Worm (Caenorhabditis elegans): ENCODE results near the gene nhr-48.

The nhr-48 gene

ce11 chrX:15718325-15718724 is 10.3 kb downstream of the nhr-48 start, which contains the start of gene ZK662.6:
ZK662.6 (plus strand) TSS chrX:15718625.
- TF ChIP-seq pqm-1 (tag; optimal IDR thresholded peaks at IDR 0.05) = no peak
- no peak for TF ChIP-seq ceh-14 (tag; optimal IDR thresholded peaks at IDR 0.05)
- no peak for TF ChIP-seq C38D4.7 (GFP tag; optimal IDR thresholded peaks at IDR 0.05)
- TF ChIP-seq sox-4 (tag; optimal IDR thresholded peaks at IDR 0.05) = no peak
- no peak for TF ChIP-seq ceh-6 (GFP tag; optimal IDR thresholded peaks at IDR 0.05)
- no peak for TF ChIP-seq ztf-16 (tag; optimal IDR thresholded peaks at IDR 0.05)
- no peak for TF ChIP-seq ceh-31 (tag; optimal IDR thresholded peaks at IDR 0.05)
- no peak for TF ChIP-seq F13H6.1 (tag; optimal IDR thresholded peaks at IDR 0.05)
- no peak for TF ChIP-seq ceh-2 (tag; optimal IDR thresholded peaks at IDR 0.05)

ce11 chrX:15721346-15721745 is 13.3 kb downstream of the nhr-48 start, which contains the start of gene ZK662.5:
ZK662.5 (plus strand) TSS chrX:15721646.
- TF ChIP-seq pag-3 (tag; optimal IDR thresholded peaks at IDR 0.05; ENCODE audit: borderline replicate concordance) (no peak), ceh-6 (GFP tag; optimal IDR thresholded peaks at IDR 0.05) (no peak), unc-42 (tag; optimal IDR thresholded peaks at IDR 0.05) (no peak), ceh-2 (tag; optimal IDR thresholded peaks at IDR 0.05) (no peak), hlh-30 (tag; optimal IDR thresholded peaks at IDR 0.05; ENCODE audit: insufficient read depth) (no peak), rnt-1 (tag; optimal IDR thresholded peaks at IDR 0.05) (no peak), gmeb-2 (tag; optimal IDR thresholded peaks at IDR 0.05) (no peak), npax-4 (tag; optimal IDR thresholded peaks at IDR 0.05) (no peak), tbx-2 (tag; optimal IDR thresholded peaks at IDR 0.05) (no peak), ceh-18 (tag; optimal IDR thresholded peaks at IDR 0.05) (no peak), unc-3 (GFP tag; conservative IDR thresholded peaks at IDR 0.05) (no peak), unc-3 (tag; optimal IDR thresholded peaks at IDR 0.05) (no peak), ceh-34 (tag; optimal IDR thresholded peaks at IDR 0.05) (no peak), odd-2 (tag; optimal IDR thresholded peaks at IDR 0.05) (no peak), ceh-19 (GFP tag; optimal IDR thresholded peaks at IDR 0.05) (no peak), pqm-1 (tag; optimal IDR thresholded peaks at IDR 0.05) (no peak), C38D4.7 (GFP tag; optimal IDR thresholded peaks at IDR 0.05) (no peak)

ce11 chrX:15724994-15725393 is 17.0 kb downstream of the nhr-48 start:
- TF ChIP-seq hlh-30 (tag; optimal IDR thresholded peaks at IDR 0.05; ENCODE audit: insufficient read depth) (peak; percentile 67), sdc-2 (tag; optimal IDR thresholded peaks at IDR 0.05) (peak; percentile 62), unc-3 (GFP tag; conservative IDR thresholded peaks at IDR 0.05) (no peak), unc-3 (tag; optimal IDR thresholded peaks at IDR 0.05) (no peak), nfya-1 (tag; optimal IDR thresholded peaks at IDR 0.05) (peak; percentile 54), Y22D7AL.16 (tag; optimal IDR thresholded peaks at IDR 0.05) (no peak), tbx-2 (tag; optimal IDR thresholded peaks at IDR 0.05) (peak; percentile 2)

ce11 chrX:15725566-15726173 is 17.7 kb downstream of the nhr-48 start, which contains the start of gene lin-15B:
lin-15B (plus strand) TSS chrX:15726123.
- TF ChIP-seq zip-5 (tag; optimal IDR thresholded peaks at IDR 0.05) (no peak), fax-1 (tag; optimal IDR thresholded peaks at IDR 0.05) (no peak), madf-2 (tag; optimal IDR thresholded peaks at IDR 0.05) (no peak), ceh-31 (tag; optimal IDR thresholded peaks at IDR 0.05) (peak; percentile 58), unc-42 (tag; optimal IDR thresholded peaks at IDR 0.05) (no peak), sdc-2 (tag; optimal IDR thresholded peaks at IDR 0.05) (peak; percentile 19), syd-9 (tag; optimal IDR thresholded peaks at IDR 0.05) (peak; percentile 16), tbx-2 (tag; optimal IDR thresholded peaks at IDR 0.05) (no peak), rnt-1 (tag; optimal IDR thresholded peaks at IDR 0.05) (peak; percentile 25), K02D7.2 (tag; optimal IDR thresholded peaks at IDR 0.05) (no peak), ceh-34 (tag; optimal IDR thresholded peaks at IDR 0.05) (peak; percentile 7), C08G9.2 (tag; optimal IDR thresholded peaks at IDR 0.05) (no peak)

- TF ChIP-seq hlh-30 (tag; optimal IDR thresholded peaks at IDR 0.05; ENCODE audit: insufficient read depth) (no peak), nfya-1 (tag; optimal IDR thresholded peaks at IDR 0.05) (no peak), hlh-15 (tag; optimal IDR thresholded peaks at IDR 0.05) (no peak), ahr-1 (tag; optimal IDR thresholded peaks at IDR 0.05) (no peak), K09A11.1 (tag; optimal IDR thresholded peaks at IDR 0.05; ENCODE audit: insufficient read depth) (no peak), ceh-24 (tag; optimal IDR thresholded peaks at IDR 0.05) (no peak), ceh-14 (tag; optimal IDR thresholded peaks at IDR 0.05) (no peak), fkh-10 (GFP tag; optimal IDR thresholded peaks at IDR 0.05) (no peak), eyg-1 (tag; optimal IDR thresholded peaks at IDR 0.05) (no peak), unc-86 (tag; optimal IDR thresholded peaks at IDR 0.05) (no peak), syd-9 (tag; optimal IDR thresholded peaks at IDR 0.05) (no peak), sox-4 (tag; optimal IDR thresholded peaks at IDR 0.05) (no peak), ttx-3 (tag; optimal IDR thresholded peaks at IDR 0.05) (no peak), sdc-2 (tag; optimal IDR thresholded peaks at IDR 0.05) (no peak), sox-2 (GFP tag; IDR thresholded peaks at IDR 0.05) (no peak), ceh-22 (tag; optimal IDR thresholded peaks at IDR 0.05) (no peak), pax-1 (tag; optimal IDR thresholded peaks at IDR 0.05) (no peak)
Observed at ce11 chrX:15730342-15730741, 22.3 kb downstream of the nhr-48 start.

Measured in whole organism, late embryonic.